Comparison of ENCODE assay signal across 1 fruit fly cellular context in genomic region chr3R:26548964-26549363, dm6.
TF ChIP-seq lines count a peak whose summit lies in the region.

No protein-coding gene starts in this region.

TF ChIP-seq in whole organism, embryonic, 481 proteins besides CTCF, POLR2A, EP300 and RAD21 (continued from another document and continues in another):
- TF ChIP-seq zfh1 (GFP tag; IDR thresholded peaks at IDR 0.05; lab: Robert Waterston, UW) (0 out of 3 replicates have a peak, but pooled peaks have one; percentile 36), Ravus (GFP tag; IDR thresholded peaks at IDR 0.05; lab: Robert Waterston, UW) (no peak; the same call in 1 of the 2 replicates), kah (GFP tag; optimal IDR thresholded peaks at IDR 0.05; lab: Kevin White, UChicago) (no peak), B-H1 (GFP tag; IDR thresholded peaks at IDR 0.05; lab: Robert Waterston, UW) (no peak), Deaf1 (tag; optimal IDR thresholded peaks at IDR 0.05; lab: Kevin White, UChicago) (no peak), MTF-1 (GFP tag; optimal IDR thresholded peaks at IDR 0.05; lab: Kevin White, UChicago; ENCODE audit: borderline replicate concordance) (no peak), CG1602 (GFP tag; optimal IDR thresholded peaks at IDR 0.05; lab: Kevin White, UChicago) (no peak), crol (GFP tag; IDR thresholded peaks at IDR 0.05; lab: Robert Waterston, UW) (0 out of 2 replicates have a peak, but pooled peaks have one; percentile 13), abd-A (tag; optimal IDR thresholded peaks at IDR 0.05; lab: Kevin White, UChicago) (no peak), Hr39 (optimal IDR thresholded peaks at IDR 0.05; lab: Kevin White, UChicago) (no peak), HHEX (GFP tag; optimal IDR thresholded peaks at IDR 0.05; lab: Kevin White, UChicago) (no peak), pum (GFP tag; optimal IDR thresholded peaks at IDR 0.05; lab: Kevin White, UChicago) (no peak), nerfin-2 (GFP tag; IDR thresholded peaks at IDR 0.05; lab: Robert Waterston, UW; ENCODE audit: partially characterized antibody) (no peak), grau (tag; optimal IDR thresholded peaks at IDR 0.05; lab: Kevin White, UChicago) (peak; percentile 5), CG10274 (GFP tag; optimal IDR thresholded peaks at IDR 0.05; lab: Kevin White, UChicago) (no peak), CG12744 (GFP tag; optimal IDR thresholded peaks at IDR 0.05; lab: Kevin White, UChicago) (no peak), toy (GFP tag; IDR thresholded peaks at IDR 0.05; lab: Robert Waterston, UW) (no peak), CG9876 (GFP tag; optimal IDR thresholded peaks at IDR 0.05; lab: Kevin White, UChicago) (no peak), CG6254 (GFP tag; optimal IDR thresholded peaks at IDR 0.05; lab: Kevin White, UChicago) (no peak), yki (optimal IDR thresholded peaks at IDR 0.05; lab: Kevin White, UChicago) (no peak), gcm2 (GFP tag; optimal IDR thresholded peaks at IDR 0.05; lab: Kevin White, UChicago) (no peak), NC2α (GFP tag; optimal IDR thresholded peaks at IDR 0.05; lab: Kevin White, UChicago) (no peak), CG17612 (GFP tag; IDR thresholded peaks at IDR 0.05; lab: Robert Waterston, UW) (no peak), luna (GFP tag; optimal IDR thresholded peaks at IDR 0.05; lab: Kevin White, UChicago) (no peak), CG10147 (GFP tag; optimal IDR thresholded peaks at IDR 0.05; lab: Kevin White, UChicago) (no peak), BtbVII (GFP tag; optimal IDR thresholded peaks at IDR 0.05; lab: Kevin White, UChicago) (no peak), vnd (GFP tag; IDR thresholded peaks at IDR 0.05; lab: Robert Waterston, UW; ENCODE audit: partially characterized antibody) (no peak), C15 (GFP tag; IDR thresholded peaks at IDR 0.05; lab: Robert Waterston, UW) (no peak), CG1647 (GFP tag; optimal IDR thresholded peaks at IDR 0.05; lab: Kevin White, UChicago) (no peak), D (optimal IDR thresholded peaks at IDR 0.05; lab: Kevin White, UChicago) (no peak), D (GFP tag; optimal IDR thresholded peaks at IDR 0.05; lab: Kevin White, UChicago) (no peak), CG17829 (tag; optimal IDR thresholded peaks at IDR 0.05; lab: Kevin White, UChicago) (peak; percentile 4), knrl (GFP tag; IDR thresholded peaks at IDR 0.05; lab: Robert Waterston, UW; ENCODE audit: partially characterized antibody) (no peak), bsh (GFP tag; optimal IDR thresholded peaks at IDR 0.05; lab: Kevin White, UChicago) (peak in 1 of 2 experiments; percentile 50), CG14860 (GFP tag; IDR thresholded peaks at IDR 0.05; lab: Robert Waterston, UW; ENCODE audit: partially characterized antibody) (no peak), CG17568 (GFP tag; optimal IDR thresholded peaks at IDR 0.05; lab: Kevin White, UChicago) (no peak), B-H2 (GFP tag; optimal IDR thresholded peaks at IDR 0.05; lab: Kevin White, UChicago) (no peak), CG1024 (GFP tag; IDR thresholded peaks at IDR 0.05; lab: Robert Waterston, UW) (no peak), pho (GFP tag; optimal IDR thresholded peaks at IDR 0.05; lab: Kevin White, UChicago) (no peak), CG12155 (GFP tag; optimal IDR thresholded peaks at IDR 0.05; lab: Kevin White, UChicago) (no peak), eve (GFP tag; optimal IDR thresholded peaks at IDR 0.05; lab: Kevin White, UChicago) (no peak), p53 (GFP tag; optimal IDR thresholded peaks at IDR 0.05; lab: Kevin White, UChicago) (no peak), CG5180 (GFP tag; optimal IDR thresholded peaks at IDR 0.05; lab: Kevin White, UChicago) (no peak), CG7357 (GFP tag; IDR thresholded peaks at IDR 0.05; lab: Robert Waterston, UW) (0 out of 3 replicates have a peak, but pooled peaks have one; percentile 13), CG10654 (GFP tag; optimal IDR thresholded peaks at IDR 0.05; lab: Kevin White, UChicago) (no peak), CG2199 (GFP tag; IDR thresholded peaks at IDR 0.05; lab: Robert Waterston, UW) (no peak), ci (GFP tag; IDR thresholded peaks at IDR 0.05; lab: Robert Waterston, UW) (peak; percentile 57; the same call in 1 of the 3 replicates), cwo (GFP tag; optimal IDR thresholded peaks at IDR 0.05; lab: Kevin White, UChicago) (no peak), fd102C (GFP tag; optimal IDR thresholded peaks at IDR 0.05; lab: Kevin White, UChicago) (no peak), Optix (GFP tag; IDR thresholded peaks at IDR 0.05; lab: Robert Waterston, UW) (peak; percentile 24; the same call in 1 of the 3 replicates), tup (GFP tag; optimal IDR thresholded peaks at IDR 0.05; lab: Kevin White, UChicago) (no peak), wor (GFP tag; IDR thresholded peaks at IDR 0.05; lab: Robert Waterston, UW) (0 out of 2 replicates have a peak, but pooled peaks have one; percentile 21), CG17802 (tag; optimal IDR thresholded peaks at IDR 0.05; lab: Kevin White, UChicago) (no peak), CG1529 (GFP tag; optimal IDR thresholded peaks at IDR 0.05; lab: Kevin White, UChicago) (no peak), CG2712 (tag; optimal IDR thresholded peaks at IDR 0.05; lab: Kevin White, UChicago) (peak; percentile 17), NfI (GFP tag; optimal IDR thresholded peaks at IDR 0.05; lab: Kevin White, UChicago) (no peak), zen (tag; optimal IDR thresholded peaks at IDR 0.05; lab: Kevin White, UChicago) (no peak), amos (GFP tag; IDR thresholded peaks at IDR 0.05; lab: Robert Waterston, UW; ENCODE audit: partially characterized antibody) (no peak), mld (GFP tag; IDR thresholded peaks at IDR 0.05; lab: Robert Waterston, UW; ENCODE audit: partially characterized antibody) (no peak), CG11398 (GFP tag; optimal IDR thresholded peaks at IDR 0.05; lab: Kevin White, UChicago) (no peak), jumu (GFP tag; optimal IDR thresholded peaks at IDR 0.05; lab: Kevin White, UChicago) (no peak), CoRest (tag; optimal IDR thresholded peaks at IDR 0.05; lab: Kevin White, UChicago) (peak; percentile 8), CG9215 (GFP tag; IDR thresholded peaks at IDR 0.05; lab: Robert Waterston, UW) (no peak), lov (optimal IDR thresholded peaks at IDR 0.05; lab: Kevin White, UChicago) (no peak), lov (GFP tag; IDR thresholded peaks at IDR 0.05; lab: Robert Waterston, UW) (0 out of 3 replicates have a peak, but pooled peaks have one; percentile 36), Awh (GFP tag; IDR thresholded peaks at IDR 0.05; lab: Robert Waterston, UW) (no peak), Dfd (GFP tag; optimal IDR thresholded peaks at IDR 0.05; lab: Kevin White, UChicago) (no peak), trh (GFP tag; optimal IDR thresholded peaks at IDR 0.05; lab: Kevin White, UChicago) (no peak), Neu2 (GFP tag; optimal IDR thresholded peaks at IDR 0.05; lab: Kevin White, UChicago; ENCODE audit: borderline replicate concordance) (no peak), CG11085 (GFP tag; IDR thresholded peaks at IDR 0.05; lab: Robert Waterston, UW) (no peak), eyg (GFP tag; optimal IDR thresholded peaks at IDR 0.05; lab: Kevin White, UChicago) (no peak), CG3163 (GFP tag; optimal IDR thresholded peaks at IDR 0.05; lab: Kevin White, UChicago) (no peak), Taf1 (GFP tag; IDR thresholded peaks at IDR 0.05; lab: Robert Waterston, UW) (no peak), CG32767 (GFP tag; IDR thresholded peaks at IDR 0.05; lab: Robert Waterston, UW) (0 out of 2 replicates have a peak, but pooled peaks have one; percentile 18), dmrt99B (tag; optimal IDR thresholded peaks at IDR 0.05; lab: Kevin White, UChicago) (peak; percentile 16), E2f2 (GFP tag; IDR thresholded peaks at IDR 0.05; lab: Robert Waterston, UW) (0 out of 2 replicates have a peak, but pooled peaks have one; percentile 16), sna (GFP tag; IDR thresholded peaks at IDR 0.05; lab: Robert Waterston, UW; ENCODE audit: partially characterized antibody) (no peak), jing (GFP tag; optimal IDR thresholded peaks at IDR 0.05; lab: Kevin White, UChicago) (no peak), HLH4C (GFP tag; IDR thresholded peaks at IDR 0.05; lab: Robert Waterston, UW; ENCODE audit: partially characterized antibody) (no peak), HmgD (GFP tag; optimal IDR thresholded peaks at IDR 0.05; lab: Kevin White, UChicago) (no peak), stwl (tag; optimal IDR thresholded peaks at IDR 0.05; lab: Kevin White, UChicago) (no peak), ase (GFP tag; IDR thresholded peaks at IDR 0.05; lab: Robert Waterston, UW) (0 out of 3 replicates have a peak, but pooled peaks have one; percentile 26), trem (tag; optimal IDR thresholded peaks at IDR 0.05; lab: Kevin White, UChicago) (no peak), Dll (GFP tag; IDR thresholded peaks at IDR 0.05; lab: Robert Waterston, UW; ENCODE audit: partially characterized antibody) (no peak), sima (GFP tag; optimal IDR thresholded peaks at IDR 0.05; lab: Kevin White, UChicago) (no peak), CG8290 (GFP tag; optimal IDR thresholded peaks at IDR 0.05; lab: Kevin White, UChicago) (no peak), CG8290 (tag; optimal IDR thresholded peaks at IDR 0.05; lab: Kevin White, UChicago) (no peak), kni (GFP tag; optimal IDR thresholded peaks at IDR 0.05; lab: Kevin White, UChicago) (no peak), gem (tag; optimal IDR thresholded peaks at IDR 0.05; lab: Kevin White, UChicago) (peak; percentile 52), slp2 (GFP tag; optimal IDR thresholded peaks at IDR 0.05; lab: Kevin White, UChicago) (no peak), Vsx1 (GFP tag; optimal IDR thresholded peaks at IDR 0.05; lab: Kevin White, UChicago) (no peak), Elba2 (GFP tag; optimal IDR thresholded peaks at IDR 0.05; lab: Kevin White, UChicago) (no peak), Xbp1 (GFP tag; optimal IDR thresholded peaks at IDR 0.05; lab: Kevin White, UChicago) (peak; percentile 17), CG11504 (tag; optimal IDR thresholded peaks at IDR 0.05; lab: Kevin White, UChicago) (peak; percentile 29), maf-S (GFP tag; optimal IDR thresholded peaks at IDR 0.05; lab: Kevin White, UChicago) (no peak), z (GFP tag; IDR thresholded peaks at IDR 0.05; lab: Robert Waterston, UW) (no peak), chn (GFP tag; optimal IDR thresholded peaks at IDR 0.05; lab: Kevin White, UChicago) (no peak), CG6654 (GFP tag; optimal IDR thresholded peaks at IDR 0.05; lab: Kevin White, UChicago) (no peak), CG10321 (GFP tag; IDR thresholded peaks at IDR 0.05; lab: Robert Waterston, UW) (no peak), ac (GFP tag; optimal IDR thresholded peaks at IDR 0.05; lab: Kevin White, UChicago) (no peak), Lpt (GFP tag; optimal IDR thresholded peaks at IDR 0.05; lab: Kevin White, UChicago) (no peak), slou (GFP tag; optimal IDR thresholded peaks at IDR 0.05; lab: Kevin White, UChicago) (no peak), D19B (GFP tag; optimal IDR thresholded peaks at IDR 0.05; lab: Kevin White, UChicago) (no peak), CG14441 (GFP tag; IDR thresholded peaks at IDR 0.05; lab: Robert Waterston, UW) (peak; percentile 53; the same call in 1 of the 2 replicates), CG6791 (GFP tag; IDR thresholded peaks at IDR 0.05; lab: Robert Waterston, UW; ENCODE audit: partially characterized antibody) (no peak), CG4282 (GFP tag; optimal IDR thresholded peaks at IDR 0.05; lab: Kevin White, UChicago) (no peak), hb (GFP tag; IDR thresholded peaks at IDR 0.05; lab: Robert Waterston, UW; ENCODE audit: partially characterized antibody) (no peak), CG5953 (GFP tag; IDR thresholded peaks at IDR 0.05; lab: Robert Waterston, UW) (no peak), Sox102F (GFP tag; optimal IDR thresholded peaks at IDR 0.05; lab: Kevin White, UChicago) (peak; percentile 39), fd96Cb (tag; optimal IDR thresholded peaks at IDR 0.05; lab: Kevin White, UChicago) (no peak), pzg (GFP tag; optimal IDR thresholded peaks at IDR 0.05; lab: Kevin White, UChicago) (no peak), tna (GFP tag; IDR thresholded peaks at IDR 0.05; lab: Robert Waterston, UW; ENCODE audit: partially characterized antibody) (no peak), nerfin-1 (tag; optimal IDR thresholded peaks at IDR 0.05; lab: Kevin White, UChicago) (no peak), dati (GFP tag; IDR thresholded peaks at IDR 0.05; lab: Robert Waterston, UW) (no peak), CG13123 (GFP tag; optimal IDR thresholded peaks at IDR 0.05; lab: Kevin White, UChicago) (no peak), Camta (GFP tag; optimal IDR thresholded peaks at IDR 0.05; lab: Kevin White, UChicago) (peak; percentile 9), ERR (GFP tag; optimal IDR thresholded peaks at IDR 0.05; lab: Kevin White, UChicago) (no peak), CG12769 (tag; optimal IDR thresholded peaks at IDR 0.05; lab: Kevin White, UChicago) (no peak), CG15269 (tag; optimal IDR thresholded peaks at IDR 0.05; lab: Kevin White, UChicago) (peak; percentile 34), CG14965 (GFP tag; optimal IDR thresholded peaks at IDR 0.05; lab: Kevin White, UChicago; ENCODE audit: borderline replicate concordance) (no peak), ATbp (GFP tag; optimal IDR thresholded peaks at IDR 0.05; lab: Kevin White, UChicago) (no peak), E2f1 (GFP tag; IDR thresholded peaks at IDR 0.05; lab: Robert Waterston, UW) (0 out of 2 replicates have a peak, but pooled peaks have one; percentile 33), Spps (tag; optimal IDR thresholded peaks at IDR 0.05; lab: Kevin White, UChicago) (no peak), CG32772 (GFP tag; IDR thresholded peaks at IDR 0.05; lab: Robert Waterston, UW) (peak; percentile 22; the same call in 1 of the 2 replicates), hbn (GFP tag; IDR thresholded peaks at IDR 0.05; lab: Robert Waterston, UW; ENCODE audit: partially characterized antibody) (no peak), Fer1 (GFP tag; optimal IDR thresholded peaks at IDR 0.05; lab: Kevin White, UChicago) (no peak), CG1233 (GFP tag; optimal IDR thresholded peaks at IDR 0.05; lab: Kevin White, UChicago) (no peak), CG14667 (GFP tag; IDR thresholded peaks at IDR 0.05; lab: Robert Waterston, UW) (0 out of 2 replicates have a peak, but pooled peaks have one; percentile 24), CG13894 (tag; optimal IDR thresholded peaks at IDR 0.05; lab: Kevin White, UChicago) (no peak), Gug (GFP tag; IDR thresholded peaks at IDR 0.05; lab: Robert Waterston, UW) (peak; percentile 26; the same call in 1 of the 4 replicates), CG4328 (GFP tag; optimal IDR thresholded peaks at IDR 0.05; lab: Kevin White, UChicago) (no peak), CG11696 (GFP tag; IDR thresholded peaks at IDR 0.05; lab: Robert Waterston, UW) (0 out of 2 replicates have a peak, but pooled peaks have one; percentile 30)
